Fruit fly (Drosophila melanogaster): ENCODE measurements around the gene Ugt36F1.

DNA sequence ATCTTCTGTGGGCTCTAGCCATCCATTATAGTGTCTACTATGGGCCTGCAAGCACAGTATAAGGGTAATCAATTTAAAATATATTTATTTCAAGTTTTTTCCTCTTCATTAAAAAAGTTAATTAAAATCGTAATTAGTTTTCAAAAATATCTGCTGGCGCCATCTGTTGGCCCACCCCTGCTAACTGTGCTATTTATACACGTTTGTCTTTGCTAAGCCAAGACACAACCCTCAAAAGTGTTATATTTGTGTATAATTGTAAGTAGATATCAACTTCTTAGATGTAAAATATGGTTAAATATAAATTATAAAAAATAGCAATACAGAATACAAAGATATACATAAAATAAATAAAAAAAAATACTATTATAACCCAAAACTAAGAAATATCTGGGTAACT, 42.6 kb upstream of the Ugt36F1 start:
- no peak for TF ChIP-seq CG7101 (tag; optimal IDR thresholded peaks at IDR 0.05)
- no peak for TF ChIP-seq toe (GFP tag; optimal IDR thresholded peaks at IDR 0.05)
- TF ChIP-seq CG1620 (GFP tag; optimal IDR thresholded peaks at IDR 0.05), result no peak
